Worm (Caenorhabditis elegans): ENCODE results near the gene nhr-42.

ce11 chrV:6985943-6986342 lies 12.7 kb upstream of the nhr-42 start, which contains the start of gene nhr-163:
- TF ChIP-seq ztf-11 (tag; optimal IDR thresholded peaks at IDR 0.05) (no peak), snpc-4 (tag; optimal IDR thresholded peaks at IDR 0.05) (no peak), ama-1 (optimal IDR thresholded peaks at IDR 0.05) (no peak), egl-27 (tag; optimal IDR thresholded peaks at IDR 0.05) (no peak), lir-3 (tag; optimal IDR thresholded peaks at IDR 0.05; ENCODE audit: poor library complexity) (no peak)
